Fruit fly (Drosophila melanogaster) whole organism, embryonic: Measurements from ENCODE around the gene Dtg.

ENCODE experiments used
- Adf1 ChIP-seq: fragments of 200-800 bp; sonication (Bioruptor generic); IDR thresholded peaks from 2 replicates; pipeline ENCODE4 v1.3.6; 2022; ENCODE audit warnings: missing biosample characterization, missing genetic modification characterization
- Bgb ChIP-seq: fragments of 200-800 bp; sonication (Bioruptor generic); IDR thresholded peaks from 2 replicates; pipeline ENCODE4 v1.3.6; 2022; ENCODE audit warnings: missing biosample characterization, missing genetic modification characterization; ENCODE audit not compliant: partially characterized antibody
- CG11695 ChIP-seq: fragments of 200-800 bp; sonication (Bioruptor generic); IDR thresholded peaks from 3 replicates; pipeline ENCODE4 v1.3.6; 2022; ENCODE audit warnings: missing biosample characterization, missing genetic modification characterization
- CG15073 ChIP-seq: fragments of 200-800 bp; sonication (Bioruptor generic); optimal IDR thresholded peaks from 2 replicates; lab custom pipeline; 2016; ENCODE audit warnings: missing biosample characterization, missing genetic modification characterization
- CG15601 ChIP-seq: fragments of 200-800 bp; sonication (Bioruptor generic); optimal IDR thresholded peaks from 3 replicates; lab custom pipeline; 2019; ENCODE audit warnings: missing biosample characterization, mild to moderate bottlenecking, missing genetic modification characterization, moderate library complexity
- CG17829 ChIP-seq: fragments of 200-800 bp; optimal IDR thresholded peaks from 2 replicates; lab custom pipeline; 2019; ENCODE audit warnings: missing biosample characterization, mild to moderate bottlenecking, missing genetic modification characterization, moderate library complexity
- CG18011 ChIP-seq: fragments of 200-800 bp; sonication (Bioruptor generic); optimal IDR thresholded peaks from 2 replicates; lab custom pipeline; 2017; ENCODE audit warnings: missing biosample characterization, missing genetic modification characterization, mild to moderate bottlenecking, moderate library complexity, missing genotype
- CG30431 ChIP-seq: fragments of 200-800 bp; sonication (Bioruptor generic); optimal IDR thresholded peaks from 2 replicates; lab custom pipeline; 2017; ENCODE audit warnings: missing biosample characterization, missing genetic modification characterization
- CG3995 ChIP-seq: fragments of 200-800 bp; sonication (Bioruptor generic); optimal IDR thresholded peaks from 3 replicates; lab custom pipeline; 2016; ENCODE audit warnings: missing biosample characterization, missing genetic modification characterization
- CG4328 ChIP-seq: fragments of 200-800 bp; sonication (Bioruptor generic); optimal IDR thresholded peaks from 3 replicates; lab custom pipeline; 2017; ENCODE audit warnings: missing biosample characterization, missing genetic modification reagents, missing genetic modification characterization
- CG4617 ChIP-seq: fragments of 200-800 bp; sonication (Bioruptor generic); optimal IDR thresholded peaks from 3 replicates; lab custom pipeline; 2016; ENCODE audit warnings: missing biosample characterization, missing genetic modification characterization, borderline replicate concordance
- CG7271 ChIP-seq: fragments of 200-800 bp; sonication (Bioruptor generic); optimal IDR thresholded peaks from 2 replicates; lab custom pipeline; 2018; ENCODE audit warnings: missing biosample characterization, mild to moderate bottlenecking, missing genetic modification characterization, moderate library complexity
- CG8924 ChIP-seq: fragments of 200-800 bp; optimal IDR thresholded peaks from 3 replicates; lab custom pipeline; 2019; ENCODE audit warnings: missing biosample characterization, mild to moderate bottlenecking, missing genetic modification characterization, moderate library complexity
- CG9797 ChIP-seq: fragments of 200-800 bp; sonication (Bioruptor generic); optimal IDR thresholded peaks from 3 replicates; lab custom pipeline; 2018; ENCODE audit warnings: missing biosample characterization, mild to moderate bottlenecking, missing genetic modification characterization
- CkIIα-i1 ChIP-seq: fragments of 200-800 bp; sonication (Bioruptor generic); IDR thresholded peaks from 2 replicates; pipeline ENCODE4 v1.3.6; 2022; ENCODE audit warnings: missing biosample characterization, missing genetic modification characterization
- Deaf1 ChIP-seq: fragments of 200-800 bp; optimal IDR thresholded peaks from 3 replicates; lab custom pipeline; 2019; ENCODE audit warnings: missing biosample characterization, mild to moderate bottlenecking, missing genetic modification characterization, moderate library complexity
- Dp ChIP-seq: fragments of 200-800 bp; sonication (Bioruptor generic); optimal IDR thresholded peaks from 2 replicates; lab custom pipeline; 2018; ENCODE audit warnings: missing biosample characterization, mild to moderate bottlenecking, missing genetic modification characterization, moderate library complexity
- E2f2 ChIP-seq: fragments of 200-800 bp; sonication (Bioruptor generic); IDR thresholded peaks from 2 replicates; pipeline ENCODE4 v1.3.6; 2022; ENCODE audit warnings: missing biosample characterization, missing genetic modification characterization
- HLHmδ ChIP-seq: fragments of 200-800 bp; sonication (Bioruptor generic); optimal IDR thresholded peaks from 2 replicates; lab custom pipeline; 2018; ENCODE audit warnings: missing biosample characterization, mild to moderate bottlenecking, missing genetic modification characterization, moderate library complexity
- Hr39 ChIP-seq: fragments of >200 bp; optimal IDR thresholded peaks from 2 replicates; lab custom pipeline; 2017
- MBD-R2 ChIP-seq: fragments of 200-800 bp; sonication (Bioruptor generic); IDR thresholded peaks from 2 replicates; pipeline ENCODE4 v1.3.6; 2022; ENCODE audit warnings: missing biosample characterization, missing genetic modification characterization
- MESR4 ChIP-seq: fragments of 200-800 bp; sonication (Bioruptor generic); optimal IDR thresholded peaks from 2 replicates; lab custom pipeline; 2018; ENCODE audit warnings: missing biosample characterization, mild to moderate bottlenecking, missing genetic modification characterization, moderate library complexity
- Mad ChIP-seq: fragments of 200-800 bp; sonication (Bioruptor generic); optimal IDR thresholded peaks from 2 replicates; lab custom pipeline; 2016; ENCODE audit warnings: missing biosample characterization, missing genetic modification characterization
- Med ChIP-seq: fragments of 200-800 bp; sonication (Bioruptor generic); peaks from one replicate; lab custom pipeline; 2016; ENCODE audit warnings: missing biosample characterization, missing genetic modification characterization, mild to moderate bottlenecking, inconsistent platforms, moderate library complexity
- Mrtf ChIP-seq: fragments of 200-800 bp; sonication (Bioruptor generic); IDR thresholded peaks from 3 replicates; pipeline ENCODE4 v1.3.6; 2022; ENCODE audit warnings: missing biosample characterization, missing genetic modification characterization
- Myb ChIP-seq: fragments of 200-800 bp; sonication (Bioruptor generic); optimal IDR thresholded peaks from 2 replicates; lab custom pipeline; 2016; ENCODE audit warnings: missing biosample characterization, missing genetic modification characterization
- Oli ChIP-seq: fragments of 200-800 bp; sonication (Bioruptor generic); optimal IDR thresholded peaks from 2 replicates; lab custom pipeline; 2018; ENCODE audit warnings: missing biosample characterization, mild to moderate bottlenecking, missing genetic modification characterization, moderate library complexity
- Sin3A ChIP-seq: fragments of >200 bp; optimal IDR thresholded peaks from 2 replicates; lab custom pipeline; 2018
- ab ChIP-seq: fragments of 200-800 bp; sonication (Bioruptor generic); optimal IDR thresholded peaks from 2 replicates; lab custom pipeline; 2016; ENCODE audit warnings: missing biosample characterization, missing genetic modification characterization
- crol ChIP-seq: fragments of 200-800 bp; sonication (Bioruptor generic); IDR thresholded peaks from 2 replicates; pipeline ENCODE4 v1.3.6; 2022; ENCODE audit warnings: missing biosample characterization, missing genetic modification characterization
- cwo ChIP-seq: fragments of 200-800 bp; sonication (Bioruptor generic); optimal IDR thresholded peaks from 3 replicates; lab custom pipeline; 2017; ENCODE audit warnings: missing biosample characterization, missing genetic modification characterization, mild to moderate bottlenecking, moderate library complexity, missing genetic modification reagents
- dm ChIP-seq: fragments of 200-800 bp; sonication (Bioruptor generic); optimal IDR thresholded peaks from 3 replicates; lab custom pipeline; 2016; ENCODE audit warnings: missing biosample characterization, missing genetic modification characterization
- emc ChIP-seq: fragments of 200-800 bp; sonication (Bioruptor generic); optimal IDR thresholded peaks from 2 replicates; lab custom pipeline; 2016; ENCODE audit warnings: missing biosample characterization, missing genetic modification characterization
- gfzf ChIP-seq: fragments of 200-800 bp; sonication (Bioruptor generic); optimal IDR thresholded peaks from 2 replicates; lab custom pipeline; 2016; ENCODE audit warnings: missing biosample characterization, mild to moderate bottlenecking, missing genetic modification characterization, moderate library complexity
- hbn ChIP-seq: fragments of 200-800 bp; sonication (Bioruptor generic); IDR thresholded peaks from 2 replicates; pipeline ENCODE4 v1.3.6; 2022; ENCODE audit warnings: missing biosample characterization, missing genetic modification characterization; ENCODE audit not compliant: partially characterized antibody
- hkb ChIP-seq, 2 experiments: fragments of 200-800 bp in 1 of 2; fragments of >200 bp in 1 of 2; sonication (Bioruptor generic) in 1 of 2; IDR thresholded peaks in 1 of 2; optimal IDR thresholded peaks in 1 of 2; 2 replicates each; pipeline versions ENCODE4 v1.3.6 to Lab custom; 2017 to 2022; ENCODE audit warnings: missing biosample characterization in 1 of 2, missing genetic modification characterization in 1 of 2
- pita ChIP-seq: fragments of 200-800 bp; sonication (Bioruptor generic); optimal IDR thresholded peaks from 2 replicates; lab custom pipeline; 2017; ENCODE audit warnings: missing biosample characterization, mild to moderate bottlenecking, missing genetic modification characterization
- prd ChIP-seq, 3 experiments: fragments of >200 bp in 2 of 3; fragments of 200-800 bp in 1 of 3; sonication (Bioruptor generic) in 1 of 3; optimal IDR thresholded peaks in 2 of 3; IDR thresholded peaks in 1 of 3; 2 replicates in 2 of 3; 3 replicates in 1 of 3; pipeline versions ENCODE4 v1.3.6 to Lab custom; 2017 to 2022; ENCODE audit warnings: missing biosample characterization in 1 of 3, missing genetic modification characterization in 1 of 3
- pzg ChIP-seq: fragments of 200-800 bp; sonication (Bioruptor generic); optimal IDR thresholded peaks from 3 replicates; lab custom pipeline; 2018; ENCODE audit warnings: missing biosample characterization, mild to moderate bottlenecking, missing genetic modification characterization, moderate library complexity
- stwl ChIP-seq: fragments of 200-800 bp; sonication (Bioruptor generic); optimal IDR thresholded peaks from 3 replicates; lab custom pipeline; 2018; ENCODE audit warnings: missing biosample characterization, mild to moderate bottlenecking, missing genetic modification characterization, moderate library complexity
- trem ChIP-seq: fragments of 200-800 bp; optimal IDR thresholded peaks from 3 replicates; lab custom pipeline; 2019; ENCODE audit warnings: missing biosample characterization, mild to moderate bottlenecking, missing genetic modification characterization, moderate library complexity
- vvl ChIP-seq: fragments of 200-800 bp; sonication (Bioruptor generic); IDR thresholded peaks from 2 replicates; pipeline ENCODE4 v1.3.6; 2022; ENCODE audit warnings: missing biosample characterization, missing genetic modification characterization

Dtg gene

dm6 chr3R:12678850-12679249 is 31.0 kb downstream of the Dtg start, which contains the start of gene mbo:
TSS of gene mbo (minus strand) at chr3R:12679052.
- TF ChIP-seq Med (GFP tag; lab: Kevin White, UChicago): peak; percentile 3
- TF ChIP-seq hkb (optimal IDR thresholded peaks at IDR 0.05; lab: Kevin White, UChicago): no peak
- TF ChIP-seq hkb (GFP tag; IDR thresholded peaks at IDR 0.05; lab: Robert Waterston, UW): no peak
- TF ChIP-seq cwo (GFP tag; lab: Kevin White, UChicago): no peak
- TF ChIP-seq CG15073 (GFP tag; lab: Kevin White, UChicago): no peak
- peak; percentile 34 for TF ChIP-seq trem (tag; lab: Kevin White, UChicago)
- peak; percentile 36 for TF ChIP-seq Dp (GFP tag; lab: Kevin White, UChicago)
- TF ChIP-seq CG30431 (GFP tag; lab: Kevin White, UChicago): no peak
- TF ChIP-seq emc (GFP tag; lab: Kevin White, UChicago): no peak
- peak; percentile 38 for TF ChIP-seq MESR4
- peak; percentile 74 for TF ChIP-seq CG15601 (tag; lab: Kevin White, UChicago)
- TF ChIP-seq Hr39: no peak
- peak; percentile 55 for TF ChIP-seq CG9797
- no peak for TF ChIP-seq CG7271 (tag; lab: Kevin White, UChicago)
- no peak for TF ChIP-seq CG8924 (tag; lab: Kevin White, UChicago)
- TF ChIP-seq gfzf (GFP tag; lab: Kevin White, UChicago): peak; percentile 76
- TF ChIP-seq CG4617 (GFP tag; lab: Kevin White, UChicago): no peak
- no peak for TF ChIP-seq hbn (GFP tag; lab: Robert Waterston, UW)
- TF ChIP-seq pzg: peak; percentile 25
- TF ChIP-seq dm (GFP tag; lab: Kevin White, UChicago): no peak
- TF ChIP-seq Myb: peak; percentile 13
- peak; percentile 81 for TF ChIP-seq MBD-R2 (GFP tag; lab: Robert Waterston, UW)
- TF ChIP-seq Oli (tag; lab: Kevin White, UChicago): no peak
- TF ChIP-seq pita (GFP tag; lab: Kevin White, UChicago): no peak
- no peak for TF ChIP-seq ab
- TF ChIP-seq HLHmδ (GFP tag; lab: Kevin White, UChicago): no peak
- TF ChIP-seq CG3995 (GFP tag; lab: Kevin White, UChicago): no peak
- TF ChIP-seq vvl (GFP tag; lab: Robert Waterston, UW): no peak
- no peak for TF ChIP-seq CG4328
- TF ChIP-seq CG18011 (GFP tag; lab: Kevin White, UChicago): no peak
- no peak for TF ChIP-seq prd (optimal IDR thresholded peaks at IDR 0.05; lab: Kevin White, UChicago)
- TF ChIP-seq prd (GFP tag; IDR thresholded peaks at IDR 0.05; lab: Robert Waterston, UW): no peak
- TF ChIP-seq Mrtf: no peak
- TF ChIP-seq CG11695 (GFP tag; lab: Robert Waterston, UW): no peak
- TF ChIP-seq stwl (tag; lab: Kevin White, UChicago): peak; percentile 85
- TF ChIP-seq CG17829 (tag; lab: Kevin White, UChicago): no peak
- TF ChIP-seq CkIIα-i1 (GFP tag; lab: Robert Waterston, UW): no peak
- peak; percentile 35; the same call in 1 of the 2 replicates for TF ChIP-seq E2f2 (GFP tag; lab: Robert Waterston, UW)

- no peak for TF ChIP-seq crol (GFP tag; lab: Robert Waterston, UW)
- no peak for TF ChIP-seq Deaf1 (tag; lab: Kevin White, UChicago)
- no peak for TF ChIP-seq Bgb
- TF ChIP-seq Mad (GFP tag; lab: Kevin White, UChicago): no peak
- TF ChIP-seq Adf1 (GFP tag; lab: Robert Waterston, UW): no peak
- TF ChIP-seq Sin3A (lab: Kevin White, UChicago): no peak
- TF ChIP-seq CG15073 (GFP tag; lab: Kevin White, UChicago): no peak
These were observed 33.4 kb downstream of the Dtg start, which contains the start of gene Cyp313a4 for dm6 chr3R:12681275-12681674. TSS of gene Cyp313a4 (minus strand) at chr3R:12681375.
